Worm (Caenorhabditis elegans): ENCODE results near the gene C18D11.9.

Gene C18D11.9

DNA sequence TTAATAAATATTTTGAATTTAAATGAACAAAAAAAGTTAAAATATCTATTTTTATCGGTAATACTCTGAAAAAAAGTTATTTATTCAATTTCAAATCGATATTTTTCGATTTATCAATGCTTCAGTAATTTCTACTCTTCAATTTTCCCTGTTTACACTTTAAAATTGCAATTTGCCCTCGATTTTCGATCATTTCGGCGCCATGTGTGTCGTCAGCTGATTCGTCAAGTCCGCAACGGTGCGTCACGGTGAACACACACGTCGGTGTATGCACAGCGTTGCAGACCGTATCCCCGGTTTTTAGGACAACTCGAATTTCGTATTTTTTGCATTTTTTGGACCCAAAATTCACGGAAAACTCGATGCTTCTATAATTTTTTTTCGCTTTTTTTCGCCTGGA, 14.3 kb downstream of the C18D11.9 start, which contains the start of gene C18D11.3:
TSS of gene C18D11.3 (plus strand) at position 189 of the 400 bp plus-strand sequence.
- peak; percentile 45 for TF ChIP-seq unc-55 (GFP tag; optimal IDR thresholded peaks at IDR 0.05)
- no peak for TF ChIP-seq odd-2 (tag; optimal IDR thresholded peaks at IDR 0.05)
- peak; percentile 15 for TF ChIP-seq unc-42 (tag; optimal IDR thresholded peaks at IDR 0.05)
- peak; percentile 95 for TF ChIP-seq hlh-30 (tag; optimal IDR thresholded peaks at IDR 0.05; ENCODE audit: insufficient read depth)
- TF ChIP-seq sdc-2 (tag; optimal IDR thresholded peaks at IDR 0.05): no peak
- peak; percentile 52 for TF ChIP-seq ceh-31 (tag; optimal IDR thresholded peaks at IDR 0.05)
- peak; percentile 63 for TF ChIP-seq ceh-18 (tag; optimal IDR thresholded peaks at IDR 0.05)
- peak; percentile 20 for TF ChIP-seq elt-2 (tag; optimal IDR thresholded peaks at IDR 0.05)
- TF ChIP-seq nfya-1 (tag; optimal IDR thresholded peaks at IDR 0.05): peak; percentile 86
- peak; percentile 70 for TF ChIP-seq ceh-30 (tag; optimal IDR thresholded peaks at IDR 0.05)
- peak; percentile 23 for TF ChIP-seq ceh-48 (tag; optimal IDR thresholded peaks at IDR 0.05)
- TF ChIP-seq tbx-2 (tag; optimal IDR thresholded peaks at IDR 0.05): peak; percentile 77
- no peak for TF ChIP-seq ceh-22 (tag; optimal IDR thresholded peaks at IDR 0.05)

DNA sequence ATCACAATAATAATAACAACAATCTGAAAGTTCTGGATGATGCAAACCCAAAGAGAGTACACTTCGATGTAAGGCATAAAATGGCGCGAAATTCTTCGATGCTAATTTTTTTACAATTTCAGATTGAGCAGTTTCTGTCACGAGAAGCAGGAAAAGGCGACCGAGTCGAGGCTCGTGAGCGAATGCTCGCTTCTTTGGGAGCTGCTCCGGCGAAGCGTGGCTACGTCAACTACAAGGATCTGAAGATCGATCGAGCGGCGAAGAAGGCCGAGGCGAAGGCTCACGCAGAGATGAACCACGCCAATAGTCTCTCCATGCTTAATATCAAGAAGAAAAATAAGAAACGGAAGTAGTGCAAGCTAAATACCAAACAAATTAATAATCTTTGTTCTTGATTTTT, 15.2 kb downstream of the C18D11.9 start:
- TF ChIP-seq ttx-3 (tag; optimal IDR thresholded peaks at IDR 0.05) (no peak), K09A11.1 (tag; optimal IDR thresholded peaks at IDR 0.05; ENCODE audit: insufficient read depth) (no peak), ceh-24 (tag; optimal IDR thresholded peaks at IDR 0.05) (no peak), ceh-19 (GFP tag; optimal IDR thresholded peaks at IDR 0.05) (no peak), sox-2 (GFP tag; IDR thresholded peaks at IDR 0.05) (no peak), ceh-30 (tag; optimal IDR thresholded peaks at IDR 0.05) (no peak), syd-9 (tag; optimal IDR thresholded peaks at IDR 0.05) (no peak)

DNA sequence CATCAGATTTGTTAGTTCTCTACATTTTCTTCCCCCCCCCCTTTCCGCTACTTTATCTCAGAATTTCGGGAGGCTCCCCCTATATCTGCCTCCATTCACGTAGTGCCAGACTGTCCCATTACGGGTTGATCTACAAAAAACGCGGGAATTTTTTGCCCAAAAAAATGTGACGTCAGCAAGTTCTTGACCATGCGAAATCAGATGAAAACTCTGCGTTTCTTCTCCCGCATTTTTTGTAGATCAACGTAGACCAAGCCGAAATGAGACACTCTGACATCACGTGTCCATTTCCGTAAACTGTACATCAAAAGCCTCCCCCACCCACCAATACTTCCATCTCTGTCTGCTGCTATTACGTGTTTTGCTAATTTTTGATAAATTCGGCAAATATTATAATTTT, 15.7 kb downstream of the C18D11.9 start:
- TF ChIP-seq ref-2 (tag; optimal IDR thresholded peaks at IDR 0.05): no peak
- no peak for TF ChIP-seq hlh-30 (tag; optimal IDR thresholded peaks at IDR 0.05; ENCODE audit: insufficient read depth)
- no peak for TF ChIP-seq ceh-48 (tag; optimal IDR thresholded peaks at IDR 0.05)
- TF ChIP-seq ceh-22 (tag; optimal IDR thresholded peaks at IDR 0.05): no peak
- no peak for TF ChIP-seq ceh-45 (GFP tag; IDR thresholded peaks at IDR 0.05)
- TF ChIP-seq ceh-19 (GFP tag; optimal IDR thresholded peaks at IDR 0.05): no peak
- TF ChIP-seq sox-2 (GFP tag; IDR thresholded peaks at IDR 0.05): no peak
- no peak for TF ChIP-seq syd-9 (tag; optimal IDR thresholded peaks at IDR 0.05)
- no peak for TF ChIP-seq unc-55 (GFP tag; optimal IDR thresholded peaks at IDR 0.05)
- no peak for TF ChIP-seq fax-1 (tag; optimal IDR thresholded peaks at IDR 0.05)
- TF ChIP-seq unc-86 (tag; optimal IDR thresholded peaks at IDR 0.05): no peak
- TF ChIP-seq hlh-13 (GFP tag; optimal IDR thresholded peaks at IDR 0.05): no peak
- TF ChIP-seq tbx-7 (tag; optimal IDR thresholded peaks at IDR 0.05): no peak
- TF ChIP-seq dve-1 (tag; optimal IDR thresholded peaks at IDR 0.05): no peak
- TF ChIP-seq ceh-30 (tag; optimal IDR thresholded peaks at IDR 0.05): no peak
- no peak for TF ChIP-seq mec-3 (tag; optimal IDR thresholded peaks at IDR 0.05; ENCODE audit: borderline replicate concordance)

DNA sequence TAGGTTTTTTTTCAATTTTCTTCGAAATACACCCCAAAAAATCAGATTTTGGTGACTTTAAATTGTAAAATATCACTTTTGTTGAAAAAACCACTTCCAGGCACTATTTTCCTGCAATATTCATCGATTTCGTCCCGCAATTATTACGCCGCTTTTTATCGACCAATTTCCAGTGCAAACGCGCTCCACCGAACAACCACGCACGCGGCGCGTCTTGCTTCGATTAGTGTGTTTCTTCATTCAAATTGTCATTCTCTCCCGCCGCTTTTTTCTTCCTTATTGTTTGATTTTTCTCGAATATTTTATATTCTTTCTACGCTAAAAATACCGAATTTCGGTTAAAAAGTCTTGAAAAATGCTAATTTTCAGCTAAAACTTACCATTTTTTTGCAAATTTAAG, 16.7 kb downstream of the C18D11.9 start:
- TF ChIP-seq K09A11.1 (tag; optimal IDR thresholded peaks at IDR 0.05; ENCODE audit: insufficient read depth): no peak
- TF ChIP-seq ceh-45 (GFP tag; IDR thresholded peaks at IDR 0.05): no peak
- peak; percentile 40 for TF ChIP-seq unc-55 (GFP tag; optimal IDR thresholded peaks at IDR 0.05)
- no peak for TF ChIP-seq pha-4 (tag; optimal IDR thresholded peaks at IDR 0.05)
- no peak for TF ChIP-seq fkh-10 (GFP tag; optimal IDR thresholded peaks at IDR 0.05)
- no peak for TF ChIP-seq unc-86 (tag; optimal IDR thresholded peaks at IDR 0.05)
- no peak for TF ChIP-seq C38D4.7 (GFP tag; optimal IDR thresholded peaks at IDR 0.05)
- no peak for TF ChIP-seq sox-4 (tag; optimal IDR thresholded peaks at IDR 0.05)
- peak; percentile 81 for TF ChIP-seq nfya-1 (tag; optimal IDR thresholded peaks at IDR 0.05)
- TF ChIP-seq ets-4 (tag; optimal IDR thresholded peaks at IDR 0.05): peak; percentile 35
- no peak for TF ChIP-seq pqm-1 (tag; optimal IDR thresholded peaks at IDR 0.05)
- TF ChIP-seq fkh-6 (tag; optimal IDR thresholded peaks at IDR 0.05): no peak
- TF ChIP-seq pros-1 (tag; optimal IDR thresholded peaks at IDR 0.05): no peak
- peak; percentile 30 for TF ChIP-seq dve-1 (tag; optimal IDR thresholded peaks at IDR 0.05)
- TF ChIP-seq ceh-2 (tag; optimal IDR thresholded peaks at IDR 0.05): peak; percentile 26
- no peak for TF ChIP-seq ahr-1 (tag; optimal IDR thresholded peaks at IDR 0.05)
- no peak for TF ChIP-seq ceh-30 (tag; optimal IDR thresholded peaks at IDR 0.05)
- TF ChIP-seq ceh-14 (tag; optimal IDR thresholded peaks at IDR 0.05): no peak
- no peak for TF ChIP-seq fax-1 (tag; optimal IDR thresholded peaks at IDR 0.05)
- TF ChIP-seq ref-2 (tag; optimal IDR thresholded peaks at IDR 0.05): no peak
- no peak for TF ChIP-seq hlh-8 (tag; optimal IDR thresholded peaks at IDR 0.05)
- TF ChIP-seq zip-5 (tag; optimal IDR thresholded peaks at IDR 0.05): no peak
- peak; percentile 51 for TF ChIP-seq pax-1 (tag; optimal IDR thresholded peaks at IDR 0.05)
- no peak for TF ChIP-seq mec-3 (tag; optimal IDR thresholded peaks at IDR 0.05; ENCODE audit: borderline replicate concordance)
- peak; percentile 80 for TF ChIP-seq ceh-31 (tag; optimal IDR thresholded peaks at IDR 0.05)
- TF ChIP-seq rnt-1 (tag; optimal IDR thresholded peaks at IDR 0.05): peak; percentile 48
- no peak for TF ChIP-seq unc-3 (GFP tag; conservative IDR thresholded peaks at IDR 0.05)
- TF ChIP-seq unc-3 (tag; optimal IDR thresholded peaks at IDR 0.05): no peak
- peak; percentile 23 for TF ChIP-seq ceh-34 (tag; optimal IDR thresholded peaks at IDR 0.05)
- no peak for TF ChIP-seq sdc-2 (tag; optimal IDR thresholded peaks at IDR 0.05)
- no peak for TF ChIP-seq odd-2 (tag; optimal IDR thresholded peaks at IDR 0.05)

Data from whole organism, late embryonic.